Fruit fly (Drosophila melanogaster) S2 (cell line): ENCODE data around the gene gro.

Experiments used
- CG8478 ChIP-seq: fragments of >200 bp; optimal IDR thresholded peaks from 2 replicates; lab custom pipeline; 2018
- CTCF ChIP-seq, 2 experiments: fragments of >200 bp; optimal IDR thresholded peaks; 2 replicates each; lab custom pipeline; 2018

Gene gro

dm6 chr3R:26096192-26096591, 54.7 kb downstream of the gro start:
- TF ChIP-seq CTCF (optimal IDR thresholded peaks at IDR 0.05; lab: Kevin White, UChicago): no peak
- TF ChIP-seq CG8478: no peak

- TF ChIP-seq CTCF (optimal IDR thresholded peaks at IDR 0.05; lab: Kevin White, UChicago): no peak
- TF ChIP-seq CG8478: no peak
Measured at dm6 chr3R:26098502-26099210, 57.1 kb downstream of the gro start, which contains the start of gene dysf. dysf (minus strand) TSS chr3R:26098711.

DNA sequence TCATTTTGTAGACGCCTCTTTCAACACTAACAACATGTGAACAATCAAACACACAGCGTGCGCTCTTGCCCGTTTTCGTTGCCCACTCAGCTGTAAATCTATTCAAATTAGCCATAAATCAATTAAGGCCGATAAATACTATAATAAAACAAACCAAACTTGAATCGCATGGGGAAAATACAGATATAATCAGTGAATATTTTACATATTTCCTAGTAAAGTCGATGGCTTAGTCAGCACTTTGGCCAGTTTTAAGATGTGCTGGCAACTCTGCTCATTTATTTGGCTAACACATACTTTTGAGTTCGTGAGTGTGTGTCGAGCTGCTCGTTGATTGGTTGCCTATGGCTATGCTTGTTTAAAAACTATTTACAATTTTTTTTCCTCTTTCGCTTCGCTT, 57.7 kb downstream of the gro start:
- TF ChIP-seq CG8478 (no peak), CTCF (optimal IDR thresholded peaks at IDR 0.05; lab: Kevin White, UChicago) (no peak)
